Worm (Caenorhabditis elegans) whole organism, early embryonic: Measurements from ENCODE around the gene F54F2.6.

Experiments
- ets-7 ChIP-seq: sonication (generic microtip); optimal IDR thresholded peaks from 2 replicates; lab custom pipeline; 2016; ENCODE audit warnings: missing genotype, missing genetic modification characterization, missing compliant biosample characterization
- flt-1 ChIP-seq: fragments of 200-800 bp; sonication (Bioruptor generic); IDR thresholded peaks from 2 replicates; pipeline ENCODE4 v1.3.6; 2022; ENCODE audit warnings: missing genetic modification characterization, missing compliant biosample characterization
- hmbx-1 ChIP-seq: sonication (generic microtip); optimal IDR thresholded peaks from 2 replicates; lab custom pipeline; 2016; ENCODE audit warnings: mild to moderate bottlenecking, missing genetic modification characterization, missing compliant biosample characterization
- scrt-1 ChIP-seq: fragments of 200-800 bp; sonication (Bioruptor generic); IDR thresholded peaks from 2 replicates; pipeline ENCODE4 v1.3.6; 2022; ENCODE audit warnings: missing genetic modification characterization, missing compliant biosample characterization
- sea-1 ChIP-seq: fragments of 200-800 bp; sonication (Bioruptor generic); conservative IDR thresholded peaks from 2 replicates; pipeline ENCODE4 v1.3.6; 2022; ENCODE audit warnings: missing genetic modification characterization, missing compliant biosample characterization

DNA sequence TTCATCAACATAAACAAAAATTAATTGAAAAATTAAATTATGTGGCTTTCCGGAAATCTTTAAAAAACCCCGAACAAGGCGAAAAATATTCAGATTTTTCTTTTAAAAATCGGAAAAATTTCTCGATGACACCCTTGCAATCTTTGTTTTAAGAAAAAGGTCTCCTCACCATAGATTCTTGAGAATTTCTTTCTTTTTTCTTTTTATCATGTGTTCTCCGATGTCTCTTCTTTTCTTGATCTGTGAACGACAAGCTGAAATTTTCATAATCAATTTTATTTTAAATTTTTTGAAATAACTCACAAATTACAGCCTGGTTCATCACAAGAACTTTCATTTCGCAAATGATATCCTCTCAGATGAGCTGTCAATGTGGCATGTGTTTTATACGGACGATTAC lies 9.3 kb downstream of the F54F2.6 start, which contains the start of the genes zfp-1 and F54F2.14:
- TF ChIP-seq scrt-1, result no peak
- TF ChIP-seq sea-1 (GFP tag; lab: Robert Waterston, UW), result no peak
- no peak for TF ChIP-seq flt-1 (GFP tag; lab: Robert Waterston, UW)
- TF ChIP-seq hmbx-1 (tag; lab: Kevin White, UChicago), result no peak
- TF ChIP-seq ets-7, result no peak
